Fruit fly (Drosophila melanogaster) whole organism, pupa: ENCODE results near the gene Pif1A.

Source experiments
- CG10348 ChIP-seq: fragments of 200-800 bp; sonication (Bioruptor generic); IDR thresholded peaks from 2 replicates; pipeline ENCODE4 v1.3.6; 2022; ENCODE audit warnings: missing biosample characterization, missing genetic modification characterization
- CG12605 ChIP-seq: fragments of 200-800 bp; sonication (Bioruptor generic); IDR thresholded peaks from 2 replicates; pipeline ENCODE4 v1.3.6; 2022; ENCODE audit warnings: missing biosample characterization, missing genetic modification characterization
- CG13204 ChIP-seq: fragments of 200-800 bp; sonication (Bioruptor generic); optimal IDR thresholded peaks from 2 replicates; lab custom pipeline; 2018; ENCODE audit warnings: missing biosample characterization, mild to moderate bottlenecking, missing genetic modification characterization, moderate library complexity
- CG14655 ChIP-seq: fragments of 200-800 bp; sonication (Bioruptor generic); optimal IDR thresholded peaks from 3 replicates; lab custom pipeline; 2017; ENCODE audit warnings: mild to moderate bottlenecking, missing biosample characterization, missing genetic modification reagents, missing genetic modification characterization
- CG15710 ChIP-seq: fragments of 200-800 bp; sonication (Bioruptor generic); optimal IDR thresholded peaks from 2 replicates; lab custom pipeline; 2018; ENCODE audit warnings: missing biosample characterization, mild to moderate bottlenecking, missing genetic modification characterization, moderate library complexity
- CG17806 ChIP-seq: fragments of 200-800 bp; sonication (Bioruptor generic); optimal IDR thresholded peaks from 2 replicates; lab custom pipeline; 2018; ENCODE audit warnings: missing biosample characterization, mild to moderate bottlenecking, missing genetic modification characterization, moderate library complexity
- CG32121 ChIP-seq: fragments of 200-800 bp; sonication (Bioruptor generic); IDR thresholded peaks from 2 replicates; pipeline ENCODE4 v1.3.6; 2022; ENCODE audit warnings: missing biosample characterization, missing genetic modification characterization
- CG34367 ChIP-seq: fragments of 200-800 bp; sonication (Bioruptor generic); optimal IDR thresholded peaks from 2 replicates; lab custom pipeline; 2018; ENCODE audit warnings: missing biosample characterization, mild to moderate bottlenecking, missing genetic modification characterization
- CG4496 ChIP-seq: fragments of 200-800 bp; sonication (Bioruptor generic); IDR thresholded peaks from 3 replicates; pipeline ENCODE4 v1.3.6; 2022; ENCODE audit warnings: missing biosample characterization, missing genetic modification characterization
- CG8159 ChIP-seq: fragments of 200-800 bp; sonication (Bioruptor generic); optimal IDR thresholded peaks from 3 replicates; lab custom pipeline; 2018; ENCODE audit warnings: missing biosample characterization, mild to moderate bottlenecking, missing genetic modification characterization, moderate library complexity
- CG8301 ChIP-seq: fragments of 200-800 bp; sonication (Bioruptor generic); optimal IDR thresholded peaks from 2 replicates; lab custom pipeline; 2018; ENCODE audit warnings: missing biosample characterization, mild to moderate bottlenecking, missing genetic modification characterization
- CG9948 ChIP-seq: fragments of 200-800 bp; sonication (Bioruptor generic); optimal IDR thresholded peaks from 2 replicates; lab custom pipeline; 2018; ENCODE audit warnings: missing biosample characterization, mild to moderate bottlenecking, missing genetic modification characterization, moderate library complexity
- D1 ChIP-seq: fragments of 200-800 bp; sonication (Bioruptor generic); optimal IDR thresholded peaks from 2 replicates; lab custom pipeline; 2018; ENCODE audit warnings: missing biosample characterization, mild to moderate bottlenecking, missing genetic modification characterization, moderate library complexity
- EcR ChIP-seq: fragments of 200-800 bp; sonication (Bioruptor generic); optimal IDR thresholded peaks from 3 replicates; lab custom pipeline; 2019; ENCODE audit warnings: missing biosample characterization, missing genetic modification characterization, mild to moderate bottlenecking, moderate library complexity, missing genetic modification reagents
- Ets98B ChIP-seq: fragments of 200-800 bp; sonication (Bioruptor generic); IDR thresholded peaks from 2 replicates; pipeline ENCODE4 v1.3.6; 2022; ENCODE audit warnings: missing biosample characterization, missing genetic modification characterization
- Pif1A ChIP-seq: fragments of 200-800 bp; sonication (Bioruptor generic); optimal IDR thresholded peaks from 3 replicates; lab custom pipeline; 2016; ENCODE audit warnings: missing biosample characterization, missing genetic modification characterization
- Pif1B ChIP-seq: fragments of 200-800 bp; sonication (Bioruptor generic); optimal IDR thresholded peaks from 3 replicates; lab custom pipeline; 2016; ENCODE audit warnings: missing biosample characterization, missing genetic modification characterization
- Snoo ChIP-seq: fragments of 200-800 bp; sonication (Bioruptor generic); optimal IDR thresholded peaks from 3 replicates; lab custom pipeline; 2017; ENCODE audit warnings: missing biosample characterization, mild to moderate bottlenecking, missing genetic modification characterization, inconsistent platforms
- fd96Ca ChIP-seq: fragments of 200-800 bp; sonication (Bioruptor generic); IDR thresholded peaks from 3 replicates; pipeline ENCODE4 v1.3.6; 2022; ENCODE audit warnings: missing biosample characterization, missing genetic modification characterization
- gl ChIP-seq: fragments of 200-800 bp; sonication (Bioruptor generic); optimal IDR thresholded peaks from 2 replicates; lab custom pipeline; 2018; ENCODE audit warnings: missing biosample characterization, mild to moderate bottlenecking, missing genetic modification characterization
- rn ChIP-seq: fragments of 200-800 bp; sonication (Bioruptor generic); IDR thresholded peaks from 2 replicates; pipeline ENCODE4 v1.3.6; 2022; ENCODE audit warnings: missing biosample characterization, missing genetic modification characterization

Gene Pif1A

DNA sequence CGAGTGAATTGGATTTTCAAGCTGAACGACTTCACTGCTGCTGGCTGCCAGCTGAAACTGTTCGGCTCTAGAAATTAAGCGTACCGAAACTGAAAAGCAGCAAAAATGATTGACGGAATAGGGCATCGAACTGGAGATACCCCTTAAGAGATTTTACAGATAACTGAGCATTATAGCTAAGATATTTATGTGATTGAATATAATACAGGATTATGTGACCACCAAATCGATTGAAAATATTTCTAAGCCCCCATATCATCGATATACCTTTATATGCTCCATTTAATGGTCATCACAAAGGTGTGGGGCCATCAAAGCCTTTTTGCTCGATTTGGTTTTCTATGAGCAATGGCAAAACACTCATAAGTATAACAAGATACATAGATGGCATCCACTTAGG, 16.2 kb downstream of the Pif1A start:
- peak; percentile 73 for TF ChIP-seq Ets98B (GFP tag; lab: Robert Waterston, UW)
- no peak for TF ChIP-seq gl (tag; lab: Kevin White, UChicago)
- peak; percentile 47; the same call in 1 of the 2 replicates for TF ChIP-seq rn (GFP tag; lab: Robert Waterston, UW)
- no peak for TF ChIP-seq EcR (GFP tag; lab: Kevin White, UChicago)
- TF ChIP-seq fd96Ca (GFP tag; lab: Robert Waterston, UW) = peak; percentile 62; the same call in 2 of the 3 replicates
- TF ChIP-seq CG4496 = peak; percentile 85
- TF ChIP-seq CG32121 (GFP tag; lab: Robert Waterston, UW) = peak; percentile 80
- TF ChIP-seq CG10348 = peak; percentile 10; the same call in 1 of the 2 replicates
- no peak for TF ChIP-seq D1 (tag; lab: Kevin White, UChicago)
- TF ChIP-seq CG12605 (GFP tag; lab: Robert Waterston, UW) = 0 out of 2 replicates have a peak, but pooled peaks have one; percentile 24

DNA sequence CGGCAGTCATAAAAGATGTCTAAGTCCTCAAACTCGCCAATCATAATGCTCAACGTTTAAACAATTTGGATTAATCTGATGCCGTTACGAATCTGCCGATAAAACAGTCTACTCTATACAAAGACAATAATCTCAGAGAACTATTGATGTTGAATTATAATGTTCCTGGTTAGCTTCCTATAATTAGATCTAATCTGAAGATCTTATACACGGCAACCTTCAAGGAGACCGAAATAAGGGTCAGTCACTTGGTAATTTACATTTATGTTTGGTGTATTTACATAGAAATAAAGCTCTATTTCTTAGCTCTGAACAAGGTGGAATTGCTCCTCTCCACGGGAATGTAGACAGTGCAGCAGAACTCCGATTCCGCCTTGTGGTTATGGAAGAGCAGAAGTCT, 20.3 kb downstream of the Pif1A start, which contains the start of gene CG33189:
Gene CG33189, minus strand, starts transcription at position 101 of the 400 bp plus-strand sequence.
- TF ChIP-seq CG17806 (tag; lab: Kevin White, UChicago) (no peak), fd96Ca (GFP tag; lab: Robert Waterston, UW) (no peak), EcR (GFP tag; lab: Kevin White, UChicago) (no peak), CG14655 (GFP tag; lab: Kevin White, UChicago) (no peak), gl (tag; lab: Kevin White, UChicago) (no peak), rn (GFP tag; lab: Robert Waterston, UW) (no peak), CG32121 (GFP tag; lab: Robert Waterston, UW) (no peak), Ets98B (GFP tag; lab: Robert Waterston, UW) (no peak), CG34367 (tag; lab: Kevin White, UChicago) (no peak), CG10348 (no peak), D1 (tag; lab: Kevin White, UChicago) (no peak), CG12605 (GFP tag; lab: Robert Waterston, UW) (no peak), CG8301 (tag; lab: Kevin White, UChicago) (no peak), CG4496 (no peak), CG15710 (tag; lab: Kevin White, UChicago) (no peak), CG13204 (GFP tag; lab: Kevin White, UChicago) (no peak), Pif1B (no peak)

DNA sequence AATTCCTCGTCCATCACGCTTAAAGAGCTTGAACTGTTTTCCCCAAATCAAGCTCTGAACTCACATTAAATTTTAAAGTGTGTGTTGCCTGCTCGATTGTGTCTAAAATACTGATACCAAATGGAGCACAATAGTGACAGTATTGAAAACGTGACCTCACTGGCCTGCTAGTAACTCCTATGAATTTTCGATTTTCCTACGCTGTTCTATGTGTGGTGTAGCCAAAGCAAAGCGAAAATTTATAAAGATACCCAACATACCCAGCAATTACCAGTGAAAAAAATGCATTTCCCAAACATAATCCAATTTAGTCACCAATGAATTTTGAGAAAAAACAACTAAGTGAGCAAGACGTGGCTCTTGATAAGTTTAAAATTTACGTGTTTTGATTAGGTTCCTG, 21.2 kb downstream of the Pif1A start, which contains the start of gene CG33191:
Gene CG33191, minus strand, starts transcription at position 101 of the 400 bp plus-strand sequence.
- TF ChIP-seq rn (GFP tag; lab: Robert Waterston, UW) = no peak
- TF ChIP-seq CG15710 (tag; lab: Kevin White, UChicago) = no peak
- TF ChIP-seq CG8159 (tag; lab: Kevin White, UChicago) = no peak
- no peak for TF ChIP-seq fd96Ca (GFP tag; lab: Robert Waterston, UW)
- no peak for TF ChIP-seq CG13204 (GFP tag; lab: Kevin White, UChicago)
- TF ChIP-seq CG8301 (tag; lab: Kevin White, UChicago) = no peak
- TF ChIP-seq CG14655 (GFP tag; lab: Kevin White, UChicago) = no peak
- no peak for TF ChIP-seq Ets98B (GFP tag; lab: Robert Waterston, UW)
- TF ChIP-seq CG34367 (tag; lab: Kevin White, UChicago) = no peak
- TF ChIP-seq Snoo = no peak
- TF ChIP-seq CG17806 (tag; lab: Kevin White, UChicago) = no peak
- TF ChIP-seq CG12605 (GFP tag; lab: Robert Waterston, UW) = no peak
- no peak for TF ChIP-seq CG9948 (tag; lab: Kevin White, UChicago)
- no peak for TF ChIP-seq Pif1A
- no peak for TF ChIP-seq CG32121 (GFP tag; lab: Robert Waterston, UW)
- no peak for TF ChIP-seq EcR (GFP tag; lab: Kevin White, UChicago)
- no peak for TF ChIP-seq D1 (tag; lab: Kevin White, UChicago)
- TF ChIP-seq Pif1B = no peak
- no peak for TF ChIP-seq gl (tag; lab: Kevin White, UChicago)

DNA sequence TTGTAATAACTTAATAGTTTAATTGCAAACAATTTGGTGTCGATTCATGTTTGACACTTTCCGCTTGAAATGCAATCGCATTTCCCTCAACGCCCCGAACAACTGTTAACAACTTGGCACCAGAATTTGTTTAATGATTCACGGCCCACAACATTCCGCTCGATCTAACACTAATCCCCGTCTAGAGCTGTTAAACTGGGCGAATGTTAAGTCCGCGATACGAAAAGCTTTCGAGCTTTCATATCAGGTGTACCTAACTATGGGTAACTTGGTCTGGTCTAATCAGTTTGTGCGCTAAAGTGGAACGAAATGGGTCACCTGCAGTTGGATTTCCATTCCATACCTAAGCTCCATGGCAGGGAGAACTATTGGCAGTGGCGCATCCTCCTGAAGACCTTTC, 27.8 kb downstream of the Pif1A start, which contains the start of gene CG34301:
Gene CG34301, plus strand, starts transcription at position 301 of the 400 bp plus-strand sequence.
- TF ChIP-seq rn (GFP tag; lab: Robert Waterston, UW) (no peak), CG8301 (tag; lab: Kevin White, UChicago) (no peak), CG15710 (tag; lab: Kevin White, UChicago) (no peak), Pif1A (no peak), CG4496 (no peak), fd96Ca (GFP tag; lab: Robert Waterston, UW) (no peak), Pif1B (no peak), CG9948 (tag; lab: Kevin White, UChicago) (no peak), CG14655 (GFP tag; lab: Kevin White, UChicago) (no peak), Snoo (no peak), CG34367 (tag; lab: Kevin White, UChicago) (no peak), CG12605 (GFP tag; lab: Robert Waterston, UW) (no peak), CG13204 (GFP tag; lab: Kevin White, UChicago) (no peak)
- TF ChIP-seq, all 21 proteins: peak for 0

DNA sequence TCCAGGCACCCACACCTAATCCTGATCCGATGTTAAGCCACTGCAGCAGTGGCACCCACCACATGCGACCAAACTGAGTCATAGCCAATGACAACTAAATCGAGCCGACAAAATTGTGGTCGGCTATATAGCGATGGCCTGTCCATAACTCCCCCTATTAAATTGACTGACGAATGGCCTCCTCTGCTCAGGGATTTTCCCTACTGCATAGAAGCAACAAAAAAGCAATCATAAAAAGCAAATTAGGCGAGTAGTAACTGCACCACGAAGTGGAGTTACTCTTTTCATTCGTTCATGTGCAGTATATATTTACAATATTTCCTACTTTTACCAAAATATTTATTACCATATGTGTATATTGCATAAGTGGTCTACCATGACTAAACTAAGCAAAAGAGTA, 28.4 kb downstream of the Pif1A start, which contains the start of gene CG13318:
Gene CG13318, minus strand, starts transcription at position 101 of the 400 bp plus-strand sequence.
- no peak for TF ChIP-seq CG13204 (GFP tag; lab: Kevin White, UChicago)
- TF ChIP-seq Pif1A = no peak
- TF ChIP-seq CG14655 (GFP tag; lab: Kevin White, UChicago) = no peak
- no peak for TF ChIP-seq D1 (tag; lab: Kevin White, UChicago)
- no peak for TF ChIP-seq CG8301 (tag; lab: Kevin White, UChicago)
- TF ChIP-seq Ets98B (GFP tag; lab: Robert Waterston, UW) = no peak
- TF ChIP-seq CG32121 (GFP tag; lab: Robert Waterston, UW) = no peak
- no peak for TF ChIP-seq fd96Ca (GFP tag; lab: Robert Waterston, UW)
- no peak for TF ChIP-seq CG10348
- no peak for TF ChIP-seq gl (tag; lab: Kevin White, UChicago)
- TF ChIP-seq Snoo = no peak
- no peak for TF ChIP-seq EcR (GFP tag; lab: Kevin White, UChicago)
- TF ChIP-seq Pif1B = no peak
- TF ChIP-seq CG15710 (tag; lab: Kevin White, UChicago) = no peak
- TF ChIP-seq CG12605 (GFP tag; lab: Robert Waterston, UW) = no peak
- TF ChIP-seq CG4496 = no peak
